Worm (Caenorhabditis elegans): Measurements from ENCODE around the gene C14A4.12.

ce11 chrII:10657632-10658108 is 44.8 kb downstream of the C14A4.12 start, which contains the start of gene lact-3:
- no peak for TF ChIP-seq him-1 (tag; optimal IDR thresholded peaks at IDR 0.05)
- TF ChIP-seq dao-5 (tag; optimal IDR thresholded peaks at IDR 0.05), result no peak
